Worm (Caenorhabditis elegans): ENCODE results near the gene F22F7.2.

- TF ChIP-seq nhr-77 (tag; optimal IDR thresholded peaks at IDR 0.05) (no peak), lsy-2 (tag; optimal IDR thresholded peaks at IDR 0.05) (no peak), sem-4 (tag; optimal IDR thresholded peaks at IDR 0.05) (no peak), lin-39 (tag; optimal IDR thresholded peaks at IDR 0.05) (no peak), blmp-1 (tag; optimal IDR thresholded peaks at IDR 0.05; ENCODE audit: insufficient read depth) (no peak), nhr-237 (tag; optimal IDR thresholded peaks at IDR 0.05) (no peak), mdl-1 (tag; optimal IDR thresholded peaks at IDR 0.05) (no peak), aly-2 (tag; optimal IDR thresholded peaks at IDR 0.05) (no peak), fos-1 (tag; optimal IDR thresholded peaks at IDR 0.05) (no peak)
Observed at ce11 chrV:2105976-2106375, 16.6 kb upstream of the F22F7.2 start, which contains the start of gene F22F7.4.

Measured in whole organism, L2 larva.